Fruit fly (Drosophila melanogaster) whole organism, embryonic: ENCODE measurements around the gene CG15528.

Experiments
- Atf6 ChIP-seq: fragments of 200-800 bp; sonication (Bioruptor generic); IDR thresholded peaks from 2 replicates; pipeline ENCODE4 v1.3.6; 2022; ENCODE audit warnings: missing biosample characterization, missing genetic modification characterization
- Bdp1 ChIP-seq: fragments of 200-800 bp; sonication (Bioruptor generic); optimal IDR thresholded peaks from 3 replicates; lab custom pipeline; 2016; ENCODE audit warnings: missing biosample characterization, missing genetic modification characterization
- CG10543 ChIP-seq: fragments of 200-800 bp; sonication (Bioruptor generic); optimal IDR thresholded peaks from 3 replicates; lab custom pipeline; 2017; ENCODE audit warnings: missing biosample characterization, mild to moderate bottlenecking, missing genetic modification characterization, moderate library complexity
- CG12942 ChIP-seq: fragments of 200-800 bp; sonication (Bioruptor generic); optimal IDR thresholded peaks from 3 replicates; lab custom pipeline; 2016; ENCODE audit warnings: missing biosample characterization, missing genetic modification characterization
- CG14667 ChIP-seq: fragments of 200-800 bp; sonication (Bioruptor generic); IDR thresholded peaks from 2 replicates; pipeline ENCODE4 v1.3.6; 2022; ENCODE audit warnings: missing biosample characterization, missing genetic modification characterization
- CG15011 ChIP-seq: fragments of 200-800 bp; sonication (Bioruptor generic); optimal IDR thresholded peaks from 3 replicates; lab custom pipeline; 2018; ENCODE audit warnings: missing biosample characterization, mild to moderate bottlenecking, missing genetic modification characterization
- CG17328 ChIP-seq: fragments of 200-800 bp; sonication (Bioruptor generic); IDR thresholded peaks from 2 replicates; pipeline ENCODE4 v1.3.6; 2022; ENCODE audit warnings: missing biosample characterization, missing genetic modification characterization
- CG17361 ChIP-seq: fragments of 200-800 bp; sonication (Bioruptor generic); IDR thresholded peaks from 3 replicates; pipeline ENCODE4 v1.3.6; 2022; ENCODE audit warnings: missing biosample characterization, missing genetic modification characterization
- CG1832 ChIP-seq: fragments of 200-800 bp; sonication (Bioruptor generic); optimal IDR thresholded peaks from 2 replicates; lab custom pipeline; 2017; ENCODE audit warnings: missing biosample characterization, mild to moderate bottlenecking, missing genetic modification characterization, inconsistent platforms
- CG18764 ChIP-seq: fragments of 200-800 bp; sonication (Bioruptor generic); optimal IDR thresholded peaks from 3 replicates; lab custom pipeline; 2016; ENCODE audit warnings: missing biosample characterization, missing genetic modification characterization
- CG2712 ChIP-seq: fragments of 200-800 bp; optimal IDR thresholded peaks from 3 replicates; lab custom pipeline; 2019; ENCODE audit warnings: missing biosample characterization, mild to moderate bottlenecking, missing genetic modification characterization, moderate library complexity
- CG3065 ChIP-seq: fragments of 200-800 bp; sonication (Bioruptor generic); optimal IDR thresholded peaks from 2 replicates; lab custom pipeline; 2016; ENCODE audit warnings: missing biosample characterization, missing genetic modification characterization
- CG3163 ChIP-seq: fragments of 200-800 bp; sonication (Bioruptor generic); optimal IDR thresholded peaks from 3 replicates; lab custom pipeline; 2016; ENCODE audit warnings: missing biosample characterization, missing genetic modification characterization
- CG32532 ChIP-seq: fragments of 200-800 bp; sonication (Bioruptor generic); IDR thresholded peaks from 2 replicates; pipeline ENCODE4 v1.3.6; 2022; ENCODE audit warnings: missing biosample characterization, missing genetic modification characterization
- CG4707 ChIP-seq: fragments of 200-800 bp; sonication (Bioruptor generic); optimal IDR thresholded peaks from 2 replicates; lab custom pipeline; 2018; ENCODE audit warnings: missing biosample characterization, mild to moderate bottlenecking, missing genetic modification characterization, moderate library complexity
- CG6813 ChIP-seq: fragments of 200-800 bp; sonication (Bioruptor generic); optimal IDR thresholded peaks from 2 replicates; lab custom pipeline; 2017; ENCODE audit warnings: missing biosample characterization, missing genetic modification characterization, mild to moderate bottlenecking, moderate library complexity, missing genetic modification reagents
- CG8089 ChIP-seq: fragments of 200-800 bp; sonication (Bioruptor generic); optimal IDR thresholded peaks from 3 replicates; lab custom pipeline; 2016; ENCODE audit warnings: missing biosample characterization, missing genetic modification characterization
- Chrac-16 ChIP-seq: fragments of 200-800 bp; sonication (Bioruptor generic); optimal IDR thresholded peaks from 3 replicates; lab custom pipeline; 2016; ENCODE audit warnings: missing biosample characterization, missing genetic modification characterization
- ERR ChIP-seq: fragments of 200-800 bp; sonication (Bioruptor generic); optimal IDR thresholded peaks from 2 replicates; lab custom pipeline; 2016; ENCODE audit warnings: missing biosample characterization, missing genetic modification characterization
- Eip74EF ChIP-seq, 2 experiments: fragments of 200-800 bp in 1 of 2; fragments of >200 bp in 1 of 2; sonication (Bioruptor generic) in 1 of 2; optimal IDR thresholded peaks; 2 replicates each; lab custom pipeline; 2017 to 2019; ENCODE audit warnings: missing biosample characterization in 2 of 2, missing genetic modification characterization in 2 of 2, mild to moderate bottlenecking in 1 of 2, moderate library complexity in 1 of 2
- Fer3 ChIP-seq: fragments of 200-800 bp; sonication (Bioruptor generic); optimal IDR thresholded peaks from 2 replicates; lab custom pipeline; 2018; ENCODE audit warnings: missing biosample characterization, mild to moderate bottlenecking, missing genetic modification characterization, moderate library complexity
- GATAe ChIP-seq: fragments of 200-800 bp; sonication (Bioruptor generic); conservative IDR thresholded peaks from 2 replicates; pipeline ENCODE4 v1.3.6; 2022; ENCODE audit warnings: missing biosample characterization, missing genetic modification characterization
- Hey ChIP-seq: fragments of 200-800 bp; sonication (Bioruptor generic); optimal IDR thresholded peaks from 3 replicates; lab custom pipeline; 2018; ENCODE audit warnings: missing biosample characterization, mild to moderate bottlenecking, missing genetic modification characterization
- HmgD ChIP-seq: fragments of 200-800 bp; sonication (Bioruptor generic); optimal IDR thresholded peaks from 3 replicates; lab custom pipeline; 2016; ENCODE audit warnings: missing biosample characterization, missing genetic modification characterization
- Hmx ChIP-seq: fragments of 200-800 bp; sonication (Bioruptor generic); optimal IDR thresholded peaks from 2 replicates; lab custom pipeline; 2016; ENCODE audit warnings: missing biosample characterization, missing genetic modification characterization
- Jarid2 ChIP-seq: fragments of 200-800 bp; sonication (Bioruptor generic); optimal IDR thresholded peaks from 3 replicates; lab custom pipeline; 2017; ENCODE audit warnings: mild to moderate bottlenecking, missing biosample characterization, missing genetic modification reagents, missing genetic modification characterization
- Mad ChIP-seq: fragments of 200-800 bp; sonication (Bioruptor generic); optimal IDR thresholded peaks from 2 replicates; lab custom pipeline; 2016; ENCODE audit warnings: missing biosample characterization, missing genetic modification characterization
- Six4 ChIP-seq: fragments of 200-800 bp; sonication (Bioruptor generic); optimal IDR thresholded peaks from 2 replicates; lab custom pipeline; 2016; ENCODE audit warnings: missing biosample characterization, missing genetic modification characterization
- Sry-β ChIP-seq: fragments of 200-800 bp; sonication (Bioruptor generic); optimal IDR thresholded peaks from 2 replicates; lab custom pipeline; 2018; ENCODE audit warnings: missing biosample characterization, mild to moderate bottlenecking, missing genetic modification characterization, moderate library complexity
- Xrp1 ChIP-seq: fragments of 200-800 bp; sonication (Bioruptor generic); IDR thresholded peaks from 2 replicates; pipeline ENCODE4 v1.3.6; 2022; ENCODE audit warnings: missing biosample characterization, missing genetic modification characterization
- az2 ChIP-seq: fragments of 200-800 bp; sonication (Bioruptor generic); optimal IDR thresholded peaks from 3 replicates; lab custom pipeline; 2016; ENCODE audit warnings: missing biosample characterization, missing genetic modification characterization
- cad ChIP-seq: fragments of >200 bp; optimal IDR thresholded peaks from 2 replicates; lab custom pipeline; 2017; ENCODE audit warnings: missing biosample characterization, missing genetic modification characterization
- chif ChIP-seq, 2 experiments: fragments of 200-800 bp; sonication (Bioruptor generic); optimal IDR thresholded peaks; 3 replicates each; lab custom pipeline; 2016; ENCODE audit warnings: missing biosample characterization in 2 of 2, missing genetic modification characterization in 2 of 2
- chm ChIP-seq: fragments of 200-800 bp; sonication (Bioruptor generic); IDR thresholded peaks from 2 replicates; pipeline ENCODE4 v1.3.6; 2022; ENCODE audit warnings: missing biosample characterization, missing genetic modification characterization
- cwo ChIP-seq: fragments of 200-800 bp; sonication (Bioruptor generic); optimal IDR thresholded peaks from 3 replicates; lab custom pipeline; 2017; ENCODE audit warnings: missing biosample characterization, missing genetic modification characterization, mild to moderate bottlenecking, moderate library complexity, missing genetic modification reagents
- eve ChIP-seq, 2 experiments: fragments of >200 bp; optimal IDR thresholded peaks; 2 replicates each; lab custom pipeline; 2017; ENCODE audit warnings: missing biosample characterization in 2 of 2, missing genetic modification characterization in 2 of 2
- grn ChIP-seq: fragments of 200-800 bp; sonication (Bioruptor generic); optimal IDR thresholded peaks from 3 replicates; lab custom pipeline; 2017; ENCODE audit warnings: missing biosample characterization, missing genetic modification characterization
- kah ChIP-seq: fragments of 200-800 bp; sonication (Bioruptor generic); optimal IDR thresholded peaks from 2 replicates; lab custom pipeline; 2018; ENCODE audit warnings: missing biosample characterization, mild to moderate bottlenecking, missing genetic modification characterization
- knrl ChIP-seq: fragments of 200-800 bp; sonication (Bioruptor generic); IDR thresholded peaks from 3 replicates; pipeline ENCODE4 v1.3.6; 2022; ENCODE audit warnings: missing biosample characterization, missing genetic modification characterization; ENCODE audit not compliant: partially characterized antibody
- lov ChIP-seq, 2 experiments: fragments of 200-800 bp in 1 of 2; fragments of >200 bp in 1 of 2; sonication (Bioruptor generic) in 1 of 2; IDR thresholded peaks in 1 of 2; optimal IDR thresholded peaks in 1 of 2; 2 replicates in 1 of 2; 3 replicates in 1 of 2; pipeline versions ENCODE4 v1.3.6 to Lab custom; 2017 to 2022; ENCODE audit warnings: missing biosample characterization in 1 of 2, missing genetic modification characterization in 1 of 2
- nau ChIP-seq: fragments of 200-800 bp; sonication (Bioruptor generic); optimal IDR thresholded peaks from 3 replicates; lab custom pipeline; 2017; ENCODE audit warnings: missing biosample characterization, mild to moderate bottlenecking, missing genetic modification characterization, missing genetic modification reagents
- nmo ChIP-seq: fragments of 200-800 bp; sonication (Bioruptor generic); optimal IDR thresholded peaks from 2 replicates; lab custom pipeline; 2018; ENCODE audit warnings: missing biosample characterization, mild to moderate bottlenecking, missing genetic modification characterization, moderate library complexity
- odd ChIP-seq: fragments of 200-800 bp; sonication (Bioruptor generic); optimal IDR thresholded peaks from 2 replicates; lab custom pipeline; 2017; ENCODE audit warnings: missing biosample characterization, mild to moderate bottlenecking, missing genetic modification characterization
- peb ChIP-seq: fragments of 200-800 bp; sonication (Bioruptor generic); IDR thresholded peaks from 2 replicates; pipeline ENCODE4 v1.3.6; 2022; ENCODE audit warnings: missing biosample characterization, missing genetic modification characterization
- phol ChIP-seq: fragments of 200-800 bp; sonication (Bioruptor generic); optimal IDR thresholded peaks from 3 replicates; lab custom pipeline; 2018; ENCODE audit warnings: missing biosample characterization, mild to moderate bottlenecking, missing genetic modification characterization, moderate library complexity
- sim ChIP-seq: fragments of 200-800 bp; sonication (Bioruptor generic); IDR thresholded peaks from 2 replicates; pipeline ENCODE4 v1.3.6; 2022; ENCODE audit warnings: missing biosample characterization, missing genetic modification characterization
- tio ChIP-seq: fragments of 200-800 bp; sonication (Bioruptor generic); optimal IDR thresholded peaks from 2 replicates; lab custom pipeline; 2017; ENCODE audit warnings: missing biosample characterization, missing genetic modification characterization, inconsistent platforms
- tll ChIP-seq, 2 experiments: fragments of 200-800 bp in 1 of 2; fragments of >200 bp in 1 of 2; sonication (Bioruptor generic) in 1 of 2; optimal IDR thresholded peaks; 2 replicates each; lab custom pipeline; 2017 to 2019; ENCODE audit warnings: missing biosample characterization in 2 of 2, missing genetic modification characterization in 2 of 2, mild to moderate bottlenecking in 1 of 2, moderate library complexity in 1 of 2
- toy ChIP-seq: fragments of 200-800 bp; sonication (Bioruptor generic); IDR thresholded peaks from 2 replicates; pipeline ENCODE4 v1.3.6; 2022; ENCODE audit warnings: missing biosample characterization, missing genetic modification characterization
- wek ChIP-seq: fragments of 200-800 bp; sonication (Bioruptor generic); optimal IDR thresholded peaks from 3 replicates; lab custom pipeline; 2018; ENCODE audit warnings: missing biosample characterization, mild to moderate bottlenecking, missing genetic modification characterization, moderate library complexity

The CG15528 gene

dm6 chr3R:30092700-30093044 lies 40.8 kb upstream of the CG15528 start (continued):
- TF ChIP-seq cwo, result peak; percentile 91
- TF ChIP-seq az2, result peak; percentile 82
- TF ChIP-seq nmo, result peak; percentile 80
- TF ChIP-seq CG2712 (tag; lab: Kevin White, UChicago), result peak; percentile 86
- TF ChIP-seq cad, result no peak
- peak; percentile 71 for TF ChIP-seq CG15011 (GFP tag; lab: Kevin White, UChicago)
- peak; percentile 68 for TF ChIP-seq Bdp1
- TF ChIP-seq CG3163 (GFP tag; lab: Kevin White, UChicago), result peak; percentile 66
- peak; percentile 87 for TF ChIP-seq chm (GFP tag; lab: Robert Waterston, UW)
- TF ChIP-seq Jarid2, result peak; percentile 42
- peak; percentile 84 for TF ChIP-seq ERR
- TF ChIP-seq Fer3 (tag; lab: Kevin White, UChicago), result peak; percentile 88
- TF ChIP-seq Atf6 (GFP tag; lab: Robert Waterston, UW), result peak; percentile 89
- TF ChIP-seq Chrac-16 (GFP tag; lab: Kevin White, UChicago), result peak; percentile 81
- TF ChIP-seq Sry-β (GFP tag; lab: Kevin White, UChicago), result no peak
- peak; percentile 68 for TF ChIP-seq odd (GFP tag; lab: Kevin White, UChicago)
- peak; percentile 87 for TF ChIP-seq nau (GFP tag; lab: Kevin White, UChicago)
- peak; percentile 65 for TF ChIP-seq CG18764 (GFP tag; lab: Kevin White, UChicago)
- peak; percentile 77 for TF ChIP-seq CG6813 (GFP tag; lab: Kevin White, UChicago)
- peak; percentile 66 for TF ChIP-seq CG8089 (GFP tag; lab: Kevin White, UChicago)
- peak; percentile 76 for TF ChIP-seq Six4 (GFP tag; lab: Kevin White, UChicago)
- TF ChIP-seq GATAe (GFP tag; lab: Robert Waterston, UW), result no peak; the same call in 1 of the 2 replicates
- TF ChIP-seq CG14667, result peak; percentile 62
- peak in 1 of 2 experiments; percentile 76 for TF ChIP-seq eve (GFP tag; optimal IDR thresholded peaks at IDR 0.05; lab: Kevin White, UChicago)
- TF ChIP-seq CG17328 (GFP tag; lab: Robert Waterston, UW), result peak; percentile 83
- no peak for TF ChIP-seq CG1832 (GFP tag; lab: Kevin White, UChicago)
- no peak for TF ChIP-seq lov (optimal IDR thresholded peaks at IDR 0.05; lab: Kevin White, UChicago)
- TF ChIP-seq lov (GFP tag; IDR thresholded peaks at IDR 0.05; lab: Robert Waterston, UW), result peak; percentile 82
- peak; percentile 80 to 86 for TF ChIP-seq chif (GFP tag; optimal IDR thresholded peaks at IDR 0.05; lab: Kevin White, UChicago)
- TF ChIP-seq CG3065 (GFP tag; lab: Kevin White, UChicago), result peak; percentile 29
- peak; percentile 80 for TF ChIP-seq tio (GFP tag; lab: Kevin White, UChicago)
- TF ChIP-seq HmgD (GFP tag; lab: Kevin White, UChicago), result peak; percentile 57
- peak; percentile 56 for TF ChIP-seq Hey
- TF ChIP-seq Eip74EF (GFP tag; optimal IDR thresholded peaks at IDR 0.05; lab: Kevin White, UChicago), result peak in 1 of 2 experiments; percentile 59
- TF ChIP-seq peb, result peak; percentile 77
- TF ChIP-seq CG10543 (GFP tag; lab: Kevin White, UChicago), result peak; percentile 56
- TF ChIP-seq wek (GFP tag; lab: Kevin White, UChicago), result peak; percentile 52
- peak; percentile 68 for TF ChIP-seq sim (GFP tag; lab: Robert Waterston, UW)
- TF ChIP-seq CG32532 (GFP tag; lab: Robert Waterston, UW), result peak; percentile 91
- TF ChIP-seq tll (GFP tag; optimal IDR thresholded peaks at IDR 0.05; lab: Kevin White, UChicago), result no peak
- TF ChIP-seq grn (GFP tag; lab: Kevin White, UChicago), result peak; percentile 4
- peak; percentile 53; the same call in 1 of the 2 replicates for TF ChIP-seq toy
- TF ChIP-seq knrl (GFP tag; lab: Robert Waterston, UW), result no peak
- peak; percentile 75 for TF ChIP-seq CG12942
- TF ChIP-seq phol, result peak; percentile 79
- TF ChIP-seq Hmx (GFP tag; lab: Kevin White, UChicago), result peak; percentile 26
- TF ChIP-seq CG17361 (GFP tag; lab: Robert Waterston, UW), result peak; percentile 82
- TF ChIP-seq Mad, result peak; percentile 74
- TF ChIP-seq CG4707 (GFP tag; lab: Kevin White, UChicago), result peak; percentile 56
- TF ChIP-seq kah (GFP tag; lab: Kevin White, UChicago), result peak; percentile 54
- TF ChIP-seq Xrp1 (GFP tag; lab: Robert Waterston, UW), result peak; percentile 90
